Fruit fly (Drosophila melanogaster): Measurements from ENCODE around the gene tefu.
A peak's percentile ranks its signal among the peaks of the same experiment; 100 is the strongest.

The tefu gene

dm6 chr3R:15213362-15213989 lies 28.6 kb downstream of the tefu start, which contains the start of the genes CG6654 and CG4210 (continued):
- TF ChIP-seq dan (GFP tag; IDR thresholded peaks at IDR 0.05) (no peak), dimm (GFP tag; IDR thresholded peaks at IDR 0.05) (no peak), BtbVII (GFP tag; optimal IDR thresholded peaks at IDR 0.05) (no peak), TFAM (GFP tag; optimal IDR thresholded peaks at IDR 0.05) (no peak), CG8924 (tag; optimal IDR thresholded peaks at IDR 0.05) (peak; percentile 6), CG7357 (GFP tag; IDR thresholded peaks at IDR 0.05) (no peak), CG10543 (GFP tag; optimal IDR thresholded peaks at IDR 0.05) (no peak), stwl (tag; optimal IDR thresholded peaks at IDR 0.05) (peak; percentile 98), oc (tag; optimal IDR thresholded peaks at IDR 0.05) (no peak), ro (GFP tag; IDR thresholded peaks at IDR 0.05) (no peak), mld (GFP tag; IDR thresholded peaks at IDR 0.05; ENCODE audit: partially characterized antibody) (no peak), trem (tag; optimal IDR thresholded peaks at IDR 0.05) (peak; percentile 59), BEAF-32 (GFP tag; optimal IDR thresholded peaks at IDR 0.05) (peak; percentile 78), NFAT (GFP tag; IDR thresholded peaks at IDR 0.05) (no peak), Fer1 (GFP tag; optimal IDR thresholded peaks at IDR 0.05) (peak; percentile 30), CG6854 (GFP tag; optimal IDR thresholded peaks at IDR 0.05) (no peak), CG34376 (GFP tag; optimal IDR thresholded peaks at IDR 0.05) (peak; percentile 28), zen (tag; optimal IDR thresholded peaks at IDR 0.05) (peak; percentile 36), CG3726 (GFP tag; IDR thresholded peaks at IDR 0.05) (no peak), Dbx (GFP tag; IDR thresholded peaks at IDR 0.05) (0 out of 3 replicates have a peak, but pooled peaks have one; percentile 15), CG3995 (GFP tag; optimal IDR thresholded peaks at IDR 0.05) (peak; percentile 69), danr (GFP tag; IDR thresholded peaks at IDR 0.05) (no peak), repo (GFP tag; optimal IDR thresholded peaks at IDR 0.05) (no peak), Elba2 (GFP tag; optimal IDR thresholded peaks at IDR 0.05) (peak; percentile 60), Asciz (GFP tag; optimal IDR thresholded peaks at IDR 0.05) (peak; percentile 1), CG13296 (GFP tag; optimal IDR thresholded peaks at IDR 0.05) (peak; percentile 5), Max (GFP tag; optimal IDR thresholded peaks at IDR 0.05) (peak; percentile 14), Hr51 (GFP tag; optimal IDR thresholded peaks at IDR 0.05) (no peak), CG10274 (GFP tag; optimal IDR thresholded peaks at IDR 0.05) (no peak), lmd (GFP tag; IDR thresholded peaks at IDR 0.05) (peak; percentile 31; the same call in 1 of the 2 replicates), CG17328 (GFP tag; IDR thresholded peaks at IDR 0.05) (no peak), CG17385 (GFP tag; optimal IDR thresholded peaks at IDR 0.05) (peak; percentile 4), CG6654 (GFP tag; optimal IDR thresholded peaks at IDR 0.05) (no peak), lola (GFP tag; optimal IDR thresholded peaks at IDR 0.05) (peak in 1 of 3 experiments; percentile 23), kah (GFP tag; optimal IDR thresholded peaks at IDR 0.05) (no peak), CG12071 (GFP tag; optimal IDR thresholded peaks at IDR 0.05) (no peak), zfh2 (GFP tag; optimal IDR thresholded peaks at IDR 0.05) (no peak), Doc2 (GFP tag; IDR thresholded peaks at IDR 0.05) (no peak), Sry-β (GFP tag; optimal IDR thresholded peaks at IDR 0.05) (peak; percentile 15), Med (GFP tag) (peak; percentile 57), gsb-n (tag; optimal IDR thresholded peaks at IDR 0.05) (no peak), Dp (GFP tag; optimal IDR thresholded peaks at IDR 0.05) (peak; percentile 90), sug (tag; optimal IDR thresholded peaks at IDR 0.05) (peak; percentile 64), NC2α (GFP tag; optimal IDR thresholded peaks at IDR 0.05) (no peak), luna (GFP tag; optimal IDR thresholded peaks at IDR 0.05) (no peak), lbe (GFP tag; optimal IDR thresholded peaks at IDR 0.05) (no peak), pros (GFP tag; optimal IDR thresholded peaks at IDR 0.05) (no peak), crp (GFP tag; optimal IDR thresholded peaks at IDR 0.05) (peak in 1 of 2 experiments; percentile 31), CG10462 (GFP tag; optimal IDR thresholded peaks at IDR 0.05) (no peak)

Measured in whole organism, embryonic.